Fruit fly (Drosophila melanogaster) whole organism, wandering third instar larva: ENCODE measurements around the gene CG31549.

ENCODE experiments used
- Abd-B ChIP-seq: fragments of >200 bp; optimal IDR thresholded peaks from 2 replicates; lab custom pipeline; 2017; ENCODE audit warnings: missing biosample characterization, missing genetic modification characterization
- CG32264 ChIP-seq: fragments of 200-800 bp; sonication (Bioruptor generic); optimal IDR thresholded peaks from 2 replicates; lab custom pipeline; 2016; ENCODE audit warnings: missing biosample characterization, missing genetic modification characterization
- CG9705 ChIP-seq: fragments of 200-800 bp; sonication (Bioruptor generic); optimal IDR thresholded peaks from 2 replicates; lab custom pipeline; 2018; ENCODE audit warnings: missing biosample characterization, mild to moderate bottlenecking, missing genetic modification characterization
- Dif ChIP-seq: fragments of 200-275, 200-300 bp; sonication (Bioruptor generic); optimal IDR thresholded peaks from 2 replicates; lab custom pipeline; 2018; ENCODE audit warnings: missing biosample characterization, missing genetic modification characterization; ENCODE audit not compliant: partially characterized antibody
- GATAd ChIP-seq: sonication (Bioruptor generic); optimal IDR thresholded peaks from 2 replicates; lab custom pipeline; 2016; ENCODE audit warnings: missing biosample characterization, missing genetic modification characterization
- HLH106 ChIP-seq: fragments of 200-800 bp; optimal IDR thresholded peaks from 3 replicates; lab custom pipeline; 2019; ENCODE audit warnings: missing biosample characterization, mild to moderate bottlenecking, missing genetic modification characterization, moderate library complexity
- Hnf4 ChIP-seq: fragments of 200-800 bp; sonication (Bioruptor generic); optimal IDR thresholded peaks from 2 replicates; lab custom pipeline; 2016; ENCODE audit warnings: missing biosample characterization, mild to moderate bottlenecking, missing genetic modification characterization
- Hr78 ChIP-seq: fragments of >200 bp; optimal IDR thresholded peaks from 2 replicates; lab custom pipeline; 2017; ENCODE audit warnings: missing biosample characterization, missing genetic modification characterization
- Hr83 ChIP-seq: fragments of 200-300 bp; sonication (Bioruptor generic); optimal IDR thresholded peaks from 2 replicates; lab custom pipeline; 2016; ENCODE audit warnings: missing biosample characterization, mild to moderate bottlenecking, missing genetic modification characterization, moderate library complexity; ENCODE audit not compliant: poor library complexity, severe bottlenecking
- Jra ChIP-seq: sonication (Bioruptor generic); optimal IDR thresholded peaks from 2 replicates; lab custom pipeline; 2016; ENCODE audit warnings: missing biosample characterization, missing genetic modification characterization
- Mio ChIP-seq: sonication (Bioruptor generic); optimal IDR thresholded peaks from 2 replicates; lab custom pipeline; 2016; ENCODE audit warnings: missing biosample characterization, missing genetic modification characterization
- Myc ChIP-seq: fragments of >200 bp; optimal IDR thresholded peaks from 2 replicates; lab custom pipeline; 2017
- N ChIP-seq: fragments of >200 bp; optimal IDR thresholded peaks from 2 replicates; lab custom pipeline; 2018; ENCODE audit warnings: missing biosample characterization, missing external identifiers, missing genetic modification characterization
- OdsH ChIP-seq: fragments of 200-800 bp; sonication (Bioruptor generic); optimal IDR thresholded peaks from 2 replicates; lab custom pipeline; 2016; ENCODE audit warnings: missing biosample characterization, mild to moderate bottlenecking, missing genetic modification characterization
- Rel ChIP-seq, 2 experiments: fragments of 200-800 bp; sonication (Bioruptor generic) in 1 of 2; optimal IDR thresholded peaks; 2 replicates in 1 of 2; 3 replicates in 1 of 2; lab custom pipeline; 2016 to 2019; ENCODE audit warnings: mild to moderate bottlenecking in 2 of 2, missing biosample characterization in 2 of 2, missing genetic modification characterization in 2 of 2, moderate library complexity in 1 of 2
- Sp1 ChIP-seq: fragments of 200-800 bp; sonication (Bioruptor generic); optimal IDR thresholded peaks from 3 replicates; lab custom pipeline; 2019; ENCODE audit warnings: missing biosample characterization, mild to moderate bottlenecking, missing genetic modification characterization, moderate library complexity
- Vsx2 ChIP-seq: fragments of 200-300, 225-300 bp; sonication (Bioruptor generic); optimal IDR thresholded peaks from 2 replicates; lab custom pipeline; 2018; ENCODE audit warnings: missing biosample characterization, missing genetic modification characterization; ENCODE audit not compliant: partially characterized antibody
- br ChIP-seq: fragments of 200-800 bp; sonication (Bioruptor generic); optimal IDR thresholded peaks from 2 replicates; lab custom pipeline; 2016; ENCODE audit warnings: missing biosample characterization, missing genetic modification characterization
- brk ChIP-seq: fragments of 200-800 bp; sonication (Bioruptor generic); optimal IDR thresholded peaks from 2 replicates; lab custom pipeline; 2016; ENCODE audit warnings: missing biosample characterization, mild to moderate bottlenecking, missing genetic modification characterization
- dl ChIP-seq, 2 experiments: fragments of 175-275, 200-275 bp in 1 of 2; fragments of 200-275 bp in 1 of 2; sonication (Bioruptor generic); optimal IDR thresholded peaks; lab custom pipeline; 2018; ENCODE audit warnings: mild to moderate bottlenecking in 2 of 2, missing biosample characterization in 2 of 2, missing genetic modification characterization in 2 of 2, moderate library complexity in 2 of 2; ENCODE audit not compliant: partially characterized antibody in 2 of 2, insufficient read depth in 1 of 2
- dmrt93B ChIP-seq: fragments of 200-800 bp; sonication (Bioruptor generic); optimal IDR thresholded peaks from 2 replicates; lab custom pipeline; 2018; ENCODE audit warnings: missing biosample characterization, mild to moderate bottlenecking, missing genetic modification characterization
- dsf ChIP-seq: sonication (Bioruptor generic); optimal IDR thresholded peaks from 2 replicates; lab custom pipeline; 2016; ENCODE audit warnings: missing biosample characterization, missing genetic modification characterization, borderline replicate concordance
- ey ChIP-seq: fragments of 200-800 bp; sonication (Bioruptor generic); optimal IDR thresholded peaks from 2 replicates; lab custom pipeline; 2016; ENCODE audit warnings: missing biosample characterization, missing genetic modification characterization
- foxo ChIP-seq, 2 experiments: fragments of 200-800 bp; sonication (Bioruptor generic); optimal IDR thresholded peaks; 2 replicates in 1 of 2; 3 replicates in 1 of 2; lab custom pipeline; 2016 to 2017; ENCODE audit warnings: missing biosample characterization in 2 of 2, missing genetic modification characterization in 2 of 2
- fru ChIP-seq: fragments of 200-800 bp; sonication (Bioruptor generic); optimal IDR thresholded peaks from 3 replicates; lab custom pipeline; 2016; ENCODE audit warnings: missing biosample characterization, mild to moderate bottlenecking, missing genetic modification characterization
- h ChIP-seq: fragments of 200-800 bp; sonication (Bioruptor generic); optimal IDR thresholded peaks from 3 replicates; lab custom pipeline; 2016; ENCODE audit warnings: missing biosample characterization, mild to moderate bottlenecking, missing genetic modification characterization
- pan ChIP-seq: fragments of >200 bp; optimal IDR thresholded peaks from 2 replicates; lab custom pipeline; 2017
- psq ChIP-seq: fragments of 200-800 bp; sonication (Bioruptor generic); optimal IDR thresholded peaks from 3 replicates; lab custom pipeline; 2017; ENCODE audit warnings: missing biosample characterization, mild to moderate bottlenecking, missing genetic modification characterization, moderate library complexity
- rgr ChIP-seq: fragments of 200-800 bp; sonication (Bioruptor generic); optimal IDR thresholded peaks from 3 replicates; lab custom pipeline; 2016; ENCODE audit warnings: missing biosample characterization, mild to moderate bottlenecking, missing genetic modification characterization
- sage ChIP-seq: fragments of 200-800 bp; sonication (Bioruptor generic); optimal IDR thresholded peaks from 2 replicates; lab custom pipeline; 2016; ENCODE audit warnings: missing biosample characterization, mild to moderate bottlenecking, missing genetic modification characterization
- sv ChIP-seq: fragments of 200-800 bp; sonication (Bioruptor generic); optimal IDR thresholded peaks from 3 replicates; lab custom pipeline; 2016; ENCODE audit warnings: missing biosample characterization, missing genetic modification characterization
- usp ChIP-seq: fragments of >200 bp; optimal IDR thresholded peaks from 2 replicates; lab custom pipeline; 2017; ENCODE audit warnings: missing biosample characterization, missing genetic modification characterization
- woc ChIP-seq: sonication (Bioruptor generic); optimal IDR thresholded peaks from 2 replicates; lab custom pipeline; 2016; ENCODE audit warnings: missing biosample characterization, mild to moderate bottlenecking, missing genetic modification characterization

The CG31549 gene

dm6 chr3R:5624115-5624878 is 7.7 kb upstream of the CG31549 start, which contains the start of the genes Dph4, Spec2 and RpL13A:
Gene Dph4, minus strand, starts transcription at chr3R:5624125.
Gene Spec2, minus strand, starts transcription at chr3R:5624125.
Gene RpL13A, plus strand, starts transcription at chr3R:5624474.
- TF ChIP-seq foxo (GFP tag; optimal IDR thresholded peaks at IDR 0.05; lab: Kevin White, UChicago) (peak; percentile 42 to 80), Jra (peak; percentile 69), Mio (GFP tag; lab: Kevin White, UChicago) (peak; percentile 69), dmrt93B (GFP tag; lab: Kevin White, UChicago) (peak; percentile 94), Dif (GFP tag; lab: Kevin White, UChicago) (no peak), h (GFP tag; lab: Kevin White, UChicago) (peak; percentile 90), Myc (lab: Kevin White, UChicago) (peak; percentile 16), HLH106 (tag; lab: Kevin White, UChicago) (peak; percentile 84), CG9705 (GFP tag; lab: Kevin White, UChicago) (peak; percentile 96), Vsx2 (no peak), Hnf4 (no peak), Hr83 (GFP tag; lab: Kevin White, UChicago) (peak; percentile 96), Hr78 (GFP tag; lab: Kevin White, UChicago) (no peak), Rel (GFP tag; optimal IDR thresholded peaks at IDR 0.05; lab: Kevin White, UChicago) (no peak), Rel (tag; optimal IDR thresholded peaks at IDR 0.05; lab: Kevin White, UChicago) (peak; percentile 53), fru (GFP tag; lab: Kevin White, UChicago) (peak; percentile 87), sage (no peak), dl (GFP tag; optimal IDR thresholded peaks at IDR 0.05; lab: Kevin White, UChicago; ENCODE audit: insufficient read depth in 1 of 2, partially characterized antibody in 2 of 2) (no peak), woc (GFP tag; lab: Kevin White, UChicago) (no peak), psq (GFP tag; lab: Kevin White, UChicago) (peak; percentile 69), dsf (GFP tag; lab: Kevin White, UChicago) (peak; percentile 76), Sp1 (peak; percentile 93), ey (GFP tag; lab: Kevin White, UChicago) (peak; percentile 61), pan (lab: Kevin White, UChicago) (no peak), sv (GFP tag; lab: Kevin White, UChicago) (peak; percentile 84), brk (GFP tag; lab: Kevin White, UChicago) (no peak), CG32264 (GFP tag; lab: Kevin White, UChicago) (peak; percentile 69), OdsH (peak; percentile 84), br (GFP tag; lab: Kevin White, UChicago) (peak; percentile 88), rgr (peak; percentile 96)

- TF ChIP-seq Dif (GFP tag; lab: Kevin White, UChicago) (no peak), usp (no peak), Abd-B (GFP tag; lab: Kevin White, UChicago) (no peak), fru (GFP tag; lab: Kevin White, UChicago) (no peak), Mio (GFP tag; lab: Kevin White, UChicago) (no peak), Rel (GFP tag; optimal IDR thresholded peaks at IDR 0.05; lab: Kevin White, UChicago) (no peak), Rel (tag; optimal IDR thresholded peaks at IDR 0.05; lab: Kevin White, UChicago) (no peak)
Measured at dm6 chr3R:5627552-5627951, 4.4 kb upstream of the CG31549 start, which contains the start of gene CG31551. Gene CG31551, plus strand, starts transcription at chr3R:5627852.

- no peak for TF ChIP-seq dmrt93B (GFP tag; lab: Kevin White, UChicago)
- no peak for TF ChIP-seq N (GFP tag; lab: Kevin White, UChicago)
- TF ChIP-seq Hr83 (GFP tag; lab: Kevin White, UChicago) = peak; percentile 46
Measured at dm6 chr3R:5633437-5633836, 1.4 kb downstream of the CG31549 start, which contains the start of gene CG12171. Gene CG12171, plus strand, starts transcription at chr3R:5633627.

- TF ChIP-seq Vsx2 = no peak
- TF ChIP-seq dmrt93B (GFP tag; lab: Kevin White, UChicago) = no peak
- no peak for TF ChIP-seq Mio (GFP tag; lab: Kevin White, UChicago)
- TF ChIP-seq Hr83 (GFP tag; lab: Kevin White, UChicago) = no peak
- no peak for TF ChIP-seq Jra
- no peak for TF ChIP-seq GATAd (GFP tag; lab: Kevin White, UChicago)
- no peak for TF ChIP-seq fru (GFP tag; lab: Kevin White, UChicago)
- TF ChIP-seq Hr78 (GFP tag; lab: Kevin White, UChicago) = no peak
Measured at dm6 chr3R:5635524-5635923, 3.5 kb downstream of the CG31549 start, which contains the start of gene CG31546. Gene CG31546, minus strand, starts transcription at chr3R:5635624.
